Fruit fly (Drosophila melanogaster) whole organism, embryonic: ENCODE results near the gene hiro.

ENCODE experiments used
- Aef1 ChIP-seq: fragments of 200-800 bp; sonication (Bioruptor generic); IDR thresholded peaks from 3 replicates; pipeline ENCODE4 v1.3.6; 2022; ENCODE audit warnings: missing biosample characterization, missing genetic modification characterization
- CG10267 ChIP-seq: fragments of 200-800 bp; sonication (Bioruptor generic); optimal IDR thresholded peaks from 2 replicates; lab custom pipeline; 2018; ENCODE audit warnings: missing biosample characterization, mild to moderate bottlenecking, missing genetic modification characterization, moderate library complexity
- CG10431 ChIP-seq: fragments of 200-800 bp; sonication (Bioruptor generic); optimal IDR thresholded peaks from 3 replicates; lab custom pipeline; 2018; ENCODE audit warnings: missing biosample characterization, mild to moderate bottlenecking, missing genetic modification characterization
- CG10543 ChIP-seq: fragments of 200-800 bp; sonication (Bioruptor generic); optimal IDR thresholded peaks from 3 replicates; lab custom pipeline; 2017; ENCODE audit warnings: missing biosample characterization, mild to moderate bottlenecking, missing genetic modification characterization, moderate library complexity
- CG12071 ChIP-seq: fragments of 200-800 bp; sonication (Bioruptor generic); optimal IDR thresholded peaks from 3 replicates; lab custom pipeline; 2018; ENCODE audit warnings: missing biosample characterization, mild to moderate bottlenecking, missing genetic modification characterization
- CG12391 ChIP-seq: fragments of 200-800 bp; sonication (Bioruptor generic); optimal IDR thresholded peaks from 3 replicates; lab custom pipeline; 2018; ENCODE audit warnings: missing biosample characterization, mild to moderate bottlenecking, missing genetic modification characterization, moderate library complexity
- CG12769 ChIP-seq: fragments of 200-800 bp; sonication (Bioruptor generic); optimal IDR thresholded peaks from 2 replicates; lab custom pipeline; 2019; ENCODE audit warnings: missing biosample characterization, mild to moderate bottlenecking, missing genetic modification characterization, moderate library complexity
- CG17361 ChIP-seq: fragments of 200-800 bp; sonication (Bioruptor generic); IDR thresholded peaks from 3 replicates; pipeline ENCODE4 v1.3.6; 2022; ENCODE audit warnings: missing biosample characterization, missing genetic modification characterization
- CG1792 ChIP-seq: fragments of 200-800 bp; sonication (Bioruptor generic); optimal IDR thresholded peaks from 2 replicates; lab custom pipeline; 2016; ENCODE audit warnings: missing biosample characterization, missing genetic modification characterization
- CG3995 ChIP-seq: fragments of 200-800 bp; sonication (Bioruptor generic); optimal IDR thresholded peaks from 3 replicates; lab custom pipeline; 2016; ENCODE audit warnings: missing biosample characterization, missing genetic modification characterization
- CG43689 ChIP-seq: fragments of 200-800 bp; sonication (Bioruptor generic); IDR thresholded peaks from 2 replicates; pipeline ENCODE4 v1.3.6; 2022; ENCODE audit warnings: missing biosample characterization, missing genetic modification characterization
- CG6854 ChIP-seq: fragments of 200-800 bp; sonication (Bioruptor generic); optimal IDR thresholded peaks from 3 replicates; lab custom pipeline; 2017; ENCODE audit warnings: missing biosample characterization, mild to moderate bottlenecking, missing genetic modification characterization
- CG7271 ChIP-seq: fragments of 200-800 bp; sonication (Bioruptor generic); optimal IDR thresholded peaks from 2 replicates; lab custom pipeline; 2018; ENCODE audit warnings: missing biosample characterization, mild to moderate bottlenecking, missing genetic modification characterization, moderate library complexity
- CG7556 ChIP-seq: fragments of 200-800 bp; sonication (Bioruptor generic); optimal IDR thresholded peaks from 2 replicates; lab custom pipeline; 2017; ENCODE audit warnings: missing biosample characterization, mild to moderate bottlenecking, missing genetic modification characterization
- CG7963 ChIP-seq: fragments of 200-800 bp; sonication (Bioruptor generic); IDR thresholded peaks from 3 replicates; pipeline ENCODE4 v1.3.6; 2022; ENCODE audit warnings: missing biosample characterization, missing genetic modification characterization; ENCODE audit not compliant: partially characterized antibody
- CG9727 ChIP-seq: fragments of 200-800 bp; sonication (Bioruptor generic); optimal IDR thresholded peaks from 3 replicates; lab custom pipeline; 2017; ENCODE audit warnings: missing biosample characterization, mild to moderate bottlenecking, missing genetic modification characterization
- CG9932 ChIP-seq: fragments of 200-800 bp; sonication (Bioruptor generic); IDR thresholded peaks from 2 replicates; pipeline ENCODE4 v1.3.6; 2022; ENCODE audit warnings: missing biosample characterization, missing genetic modification characterization
- CkIIα-i1 ChIP-seq: fragments of 200-800 bp; sonication (Bioruptor generic); IDR thresholded peaks from 2 replicates; pipeline ENCODE4 v1.3.6; 2022; ENCODE audit warnings: missing biosample characterization, missing genetic modification characterization
- Gug ChIP-seq: fragments of 200-800 bp; sonication (Bioruptor generic); IDR thresholded peaks from 4 replicates; pipeline ENCODE4 v1.3.6; 2022; ENCODE audit warnings: missing biosample characterization, missing genetic modification characterization
- H15 ChIP-seq: fragments of 200-800 bp; sonication (Bioruptor generic); IDR thresholded peaks from 3 replicates; pipeline ENCODE4 v1.3.6; 2022; ENCODE audit warnings: missing biosample characterization, missing genetic modification characterization
- Hey ChIP-seq: fragments of 200-800 bp; sonication (Bioruptor generic); optimal IDR thresholded peaks from 3 replicates; lab custom pipeline; 2018; ENCODE audit warnings: missing biosample characterization, mild to moderate bottlenecking, missing genetic modification characterization
- Jarid2 ChIP-seq: fragments of 200-800 bp; sonication (Bioruptor generic); optimal IDR thresholded peaks from 3 replicates; lab custom pipeline; 2017; ENCODE audit warnings: mild to moderate bottlenecking, missing biosample characterization, missing genetic modification reagents, missing genetic modification characterization
- Lpt ChIP-seq: fragments of >200 bp; optimal IDR thresholded peaks from 2 replicates; lab custom pipeline; 2018; ENCODE audit warnings: missing biosample characterization, missing genetic modification characterization
- MBD-R2 ChIP-seq: fragments of 200-800 bp; sonication (Bioruptor generic); IDR thresholded peaks from 2 replicates; pipeline ENCODE4 v1.3.6; 2022; ENCODE audit warnings: missing biosample characterization, missing genetic modification characterization
- Med ChIP-seq: fragments of 200-800 bp; sonication (Bioruptor generic); peaks from one replicate; lab custom pipeline; 2016; ENCODE audit warnings: missing biosample characterization, missing genetic modification characterization, mild to moderate bottlenecking, inconsistent platforms, moderate library complexity
- NK7.1 ChIP-seq: fragments of 200-800 bp; sonication (Bioruptor generic); optimal IDR thresholded peaks from 3 replicates; lab custom pipeline; 2016; ENCODE audit warnings: missing biosample characterization, missing genetic modification characterization
- Spps ChIP-seq: fragments of 200-800 bp; sonication (Bioruptor generic); optimal IDR thresholded peaks from 2 replicates; lab custom pipeline; 2018; ENCODE audit warnings: missing biosample characterization, mild to moderate bottlenecking, missing genetic modification characterization
- Stat92E ChIP-seq, 3 experiments: fragments of >200 bp in 2 of 3; fragments of 200-800 bp in 1 of 3; sonication (Bioruptor generic) in 1 of 3; optimal IDR thresholded peaks; 2 replicates each; lab custom pipeline; 2017 to 2019; ENCODE audit warnings: missing biosample characterization in 3 of 3, missing genetic modification characterization in 3 of 3, mild to moderate bottlenecking in 1 of 3, moderate library complexity in 1 of 3
- Xbp1 ChIP-seq: fragments of 200-800 bp; sonication (Bioruptor generic); optimal IDR thresholded peaks from 3 replicates; lab custom pipeline; 2016; ENCODE audit warnings: missing biosample characterization, mild to moderate bottlenecking, missing genetic modification characterization
- ara ChIP-seq: fragments of 200-800 bp; sonication (Bioruptor generic); IDR thresholded peaks from 2 replicates; pipeline ENCODE4 v1.3.6; 2022; ENCODE audit warnings: missing biosample characterization, missing genetic modification characterization
- ase ChIP-seq: fragments of 200-800 bp; sonication (Bioruptor generic); IDR thresholded peaks from 3 replicates; pipeline ENCODE4 v1.3.6; 2022; ENCODE audit warnings: missing biosample characterization, missing genetic modification characterization
- ato ChIP-seq: fragments of 200-800 bp; sonication (Bioruptor generic); IDR thresholded peaks from 2 replicates; pipeline ENCODE4 v1.3.6; 2022; ENCODE audit warnings: missing biosample characterization, missing genetic modification characterization; ENCODE audit not compliant: partially characterized antibody
- az2 ChIP-seq: fragments of 200-800 bp; sonication (Bioruptor generic); optimal IDR thresholded peaks from 3 replicates; lab custom pipeline; 2016; ENCODE audit warnings: missing biosample characterization, missing genetic modification characterization
- bcd ChIP-seq: fragments of 200-800 bp; sonication (Bioruptor generic); optimal IDR thresholded peaks from 2 replicates; lab custom pipeline; 2017; ENCODE audit warnings: missing biosample characterization, mild to moderate bottlenecking, missing genetic modification characterization
- crp ChIP-seq, 2 experiments: fragments of 200-800 bp; sonication (Bioruptor generic); optimal IDR thresholded peaks; 2 replicates in 1 of 2; 3 replicates in 1 of 2; lab custom pipeline; 2017; ENCODE audit warnings: missing biosample characterization in 2 of 2, missing genetic modification characterization in 2 of 2, mild to moderate bottlenecking in 1 of 2, moderate library complexity in 1 of 2
- cwo ChIP-seq: fragments of 200-800 bp; sonication (Bioruptor generic); optimal IDR thresholded peaks from 3 replicates; lab custom pipeline; 2017; ENCODE audit warnings: missing biosample characterization, missing genetic modification characterization, mild to moderate bottlenecking, moderate library complexity, missing genetic modification reagents
- dysf ChIP-seq: fragments of 200-800 bp; sonication (Bioruptor generic); IDR thresholded peaks from 3 replicates; pipeline ENCODE4 v1.3.6; 2022; ENCODE audit warnings: missing biosample characterization, missing genetic modification characterization
- ewg ChIP-seq: fragments of 200-800 bp; sonication (Bioruptor generic); optimal IDR thresholded peaks from 3 replicates; lab custom pipeline; 2017; ENCODE audit warnings: mild to moderate bottlenecking, missing biosample characterization, missing genetic modification reagents, missing genetic modification characterization
- grn ChIP-seq: fragments of 200-800 bp; sonication (Bioruptor generic); optimal IDR thresholded peaks from 3 replicates; lab custom pipeline; 2017; ENCODE audit warnings: missing biosample characterization, missing genetic modification characterization
- kah ChIP-seq: fragments of 200-800 bp; sonication (Bioruptor generic); optimal IDR thresholded peaks from 2 replicates; lab custom pipeline; 2018; ENCODE audit warnings: missing biosample characterization, mild to moderate bottlenecking, missing genetic modification characterization
- oc ChIP-seq: fragments of 200-800 bp; sonication (Bioruptor generic); optimal IDR thresholded peaks from 2 replicates; lab custom pipeline; 2018; ENCODE audit warnings: missing biosample characterization, mild to moderate bottlenecking, missing genetic modification characterization, moderate library complexity
- otp ChIP-seq: fragments of 200-800 bp; sonication (Bioruptor generic); IDR thresholded peaks from 3 replicates; pipeline ENCODE4, ENCODE4 v1.3.6; 2022; ENCODE audit warnings: missing biosample characterization, missing genetic modification characterization
- sens ChIP-seq: fragments of 200-800 bp; sonication (Bioruptor generic); peaks from one replicate; lab custom pipeline; 2016; ENCODE audit warnings: missing biosample characterization, missing genetic modification characterization
- seq ChIP-seq: fragments of 200-800 bp; sonication (Bioruptor generic); IDR thresholded peaks from 2 replicates; pipeline ENCODE4 v1.3.6; 2022; ENCODE audit warnings: missing biosample characterization, missing genetic modification characterization
- slp2 ChIP-seq: fragments of 200-800 bp; sonication (Bioruptor generic); optimal IDR thresholded peaks from 2 replicates; lab custom pipeline; 2016; ENCODE audit warnings: missing biosample characterization, missing genetic modification characterization

The hiro gene

DNA sequence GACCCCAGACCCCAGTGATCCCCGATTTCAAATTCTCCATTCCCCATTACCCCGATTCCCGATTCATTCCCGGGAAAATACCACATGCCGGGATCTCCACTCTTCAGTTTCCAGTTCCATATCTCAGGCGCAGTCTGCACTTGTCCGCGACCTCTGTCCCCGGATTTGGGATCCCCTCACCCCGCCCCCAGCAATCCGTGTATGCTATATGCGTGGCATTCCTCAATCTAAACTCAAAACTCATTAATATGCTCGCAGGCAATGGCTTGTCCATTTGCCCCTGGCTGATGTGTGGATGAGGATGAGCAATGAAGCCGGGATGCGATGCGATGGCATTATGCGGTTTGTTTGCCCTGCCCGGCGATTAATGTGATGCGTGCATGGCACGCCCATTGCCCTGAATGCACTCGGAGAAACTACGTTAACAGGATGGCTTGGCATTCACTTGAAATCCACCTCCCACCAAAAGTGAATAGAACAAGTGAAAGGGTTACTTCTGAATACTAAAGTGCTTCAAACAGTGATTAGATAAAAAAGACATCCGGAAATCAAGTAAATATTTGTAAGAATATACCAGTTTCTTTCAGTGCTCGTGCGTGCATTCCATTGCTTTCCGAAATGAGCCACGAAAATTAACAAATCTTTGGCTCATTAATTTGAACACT lies 37.9 kb upstream of the hiro start (continued):
- TF ChIP-seq otp (GFP tag; lab: Robert Waterston, UW), result peak; percentile 92
- no peak for TF ChIP-seq CG12071 (GFP tag; lab: Kevin White, UChicago)
- TF ChIP-seq CG10431 (GFP tag; lab: Kevin White, UChicago), result peak; percentile 1
- TF ChIP-seq ewg (GFP tag; lab: Kevin White, UChicago), result peak; percentile 55
- peak; percentile 39 for TF ChIP-seq oc (tag; lab: Kevin White, UChicago)
- peak; percentile 82 for TF ChIP-seq CG17361 (GFP tag; lab: Robert Waterston, UW)
- TF ChIP-seq kah (GFP tag; lab: Kevin White, UChicago), result peak; percentile 20

DNA sequence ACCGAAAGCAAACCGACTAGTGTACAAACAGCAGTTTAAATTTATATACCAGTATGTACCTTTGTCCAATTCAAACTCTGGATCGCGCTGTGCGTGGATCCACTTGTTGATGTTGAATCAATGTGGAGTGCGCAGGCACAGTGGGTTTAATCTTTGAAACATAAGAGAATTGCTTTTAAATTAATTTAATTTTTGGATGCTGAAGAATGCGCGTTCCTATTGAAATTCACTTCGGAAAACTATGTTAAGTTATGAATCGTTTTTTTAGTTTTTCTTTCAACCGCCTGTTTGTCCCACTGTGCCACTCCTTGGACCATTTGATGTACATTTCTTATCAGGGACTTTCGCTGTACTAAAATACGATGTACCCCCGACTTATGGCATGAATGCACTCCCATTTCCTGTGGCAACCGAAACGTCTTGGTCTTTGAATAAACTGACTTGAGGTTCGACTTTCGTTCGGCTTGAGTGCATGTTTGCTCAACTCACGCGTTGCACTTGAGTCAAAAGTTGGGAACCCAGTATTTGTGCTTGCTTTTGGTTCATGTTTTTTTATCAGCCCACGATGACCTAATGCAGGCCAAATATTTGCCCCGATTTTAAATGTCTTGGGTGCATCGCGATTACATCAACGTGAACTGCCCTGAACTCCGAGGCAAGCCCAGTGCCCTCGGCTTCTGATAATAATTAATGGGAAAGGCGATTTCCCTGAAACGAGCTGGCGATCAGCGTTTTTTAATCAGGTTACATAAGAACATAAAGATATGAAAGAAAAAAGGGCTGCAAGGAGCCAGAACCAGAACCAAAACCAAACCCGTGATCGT lies 37.0 kb upstream of the hiro start:
- TF ChIP-seq Stat92E (GFP tag; optimal IDR thresholded peaks at IDR 0.05; lab: Kevin White, UChicago) (peak in 1 of 3 experiments; percentile 74), dysf (peak; percentile 87), CG10543 (peak; percentile 54), Med (GFP tag; lab: Kevin White, UChicago) (peak; percentile 97), CG3995 (GFP tag; lab: Kevin White, UChicago) (no peak), Hey (tag; lab: Kevin White, UChicago) (peak; percentile 23), crp (GFP tag; optimal IDR thresholded peaks at IDR 0.05; lab: Kevin White, UChicago) (peak in 1 of 2 experiments; percentile 55), CG7556 (GFP tag; lab: Kevin White, UChicago) (peak; percentile 96), CG43689 (peak; percentile 73), CG7963 (no peak), bcd (GFP tag; lab: Kevin White, UChicago) (peak; percentile 89), Xbp1 (GFP tag; lab: Kevin White, UChicago) (peak; percentile 89), CG12769 (tag; lab: Kevin White, UChicago) (peak; percentile 58), H15 (GFP tag; lab: Robert Waterston, UW) (peak; percentile 90), seq (GFP tag; lab: Robert Waterston, UW) (peak; percentile 89), grn (GFP tag; lab: Kevin White, UChicago) (peak; percentile 66), slp2 (peak; percentile 96), CG9932 (peak; percentile 39; the same call in 1 of the 2 replicates), CG7271 (tag; lab: Kevin White, UChicago) (peak; percentile 86), Jarid2 (GFP tag; lab: Kevin White, UChicago) (peak; percentile 76), ato (GFP tag; lab: Robert Waterston, UW) (no peak), CG1792 (GFP tag; lab: Kevin White, UChicago) (peak; percentile 90), MBD-R2 (peak; percentile 63; the same call in 1 of the 2 replicates), CG6854 (GFP tag; lab: Kevin White, UChicago) (peak; percentile 65), Spps (tag; lab: Kevin White, UChicago) (peak; percentile 97), CG12391 (tag; lab: Kevin White, UChicago) (peak; percentile 95), sens (GFP tag; lab: Kevin White, UChicago) (peak; percentile 100), ase (GFP tag; lab: Robert Waterston, UW) (peak; percentile 92), CkIIα-i1 (GFP tag; lab: Robert Waterston, UW) (peak; percentile 45; the same call in 1 of the 2 replicates), Aef1 (GFP tag; lab: Robert Waterston, UW) (peak; percentile 79), ara (GFP tag; lab: Robert Waterston, UW) (peak; percentile 99), Gug (peak; percentile 84), CG9727 (peak; percentile 99), CG10267 (peak; percentile 92), az2 (GFP tag; lab: Kevin White, UChicago) (peak; percentile 95), Lpt (no peak), NK7.1 (GFP tag; lab: Kevin White, UChicago) (peak; percentile 89), cwo (GFP tag; lab: Kevin White, UChicago) (peak; percentile 66)
